Worm (Caenorhabditis elegans) whole organism, L3 larva: ENCODE results near the gene T21C9.6.
A peak's percentile ranks its signal among the peaks of the same experiment; 100 is the strongest.

Experiments used
- R02D3.7 ChIP-seq: fragments of 150-350 bp; optimal IDR thresholded peaks from 2 replicates; lab custom pipeline; 2014; ENCODE audit warnings: missing biosample characterization, missing genetic modification characterization
- ceh-28 ChIP-seq: fragments of 150-350 bp; optimal IDR thresholded peaks from 2 replicates; lab custom pipeline; 2014; ENCODE audit warnings: missing biosample characterization, missing genetic modification reagents, missing genetic modification characterization
- daf-12 ChIP-seq: fragments of 150-350 bp; optimal IDR thresholded peaks from 2 replicates; lab custom pipeline; 2014; ENCODE audit warnings: missing biosample characterization, missing genetic modification reagents, missing genetic modification characterization
- fkh-2 ChIP-seq: fragments of 150-350 bp; optimal IDR thresholded peaks from 2 replicates; lab custom pipeline; 2014; ENCODE audit warnings: missing biosample characterization, missing genetic modification reagents, missing genetic modification characterization
- fos-1 ChIP-seq: fragments of 150-350 bp; optimal IDR thresholded peaks from 2 replicates; lab custom pipeline; 2014; ENCODE audit warnings: missing biosample characterization, missing genetic modification characterization
- mml-1 ChIP-seq: fragments of 150-350 bp; sonication (generic microtip); optimal IDR thresholded peaks from 3 replicates; lab custom pipeline; 2014; ENCODE audit warnings: missing biosample characterization, missing genetic modification characterization
- nfya-1 ChIP-seq: sonication (generic microtip); optimal IDR thresholded peaks from 2 replicates; lab custom pipeline; 2017; ENCODE audit warnings: missing genetic modification characterization, mild to moderate bottlenecking, missing compliant biosample characterization, antibody characterized with exemption, moderate library complexity; ENCODE audit not compliant: insufficient read depth
- nhr-67 ChIP-seq: fragments of 150-350 bp; optimal IDR thresholded peaks from 2 replicates; lab custom pipeline; 2014; ENCODE audit warnings: missing biosample characterization, missing genetic modification characterization
- pqm-1 ChIP-seq: fragments of 150-350 bp; optimal IDR thresholded peaks from 2 replicates; lab custom pipeline; 2017; ENCODE audit warnings: missing biosample characterization, missing genetic modification characterization, inconsistent platforms
- sea-2 ChIP-seq: fragments of 150-350 bp; sonication (generic microtip); optimal IDR thresholded peaks from 4 replicates; lab custom pipeline; 2014; ENCODE audit warnings: missing biosample characterization, missing genetic modification reagents, missing genetic modification characterization
- snpc-4 ChIP-seq: fragments of 150-350 bp; optimal IDR thresholded peaks from 2 replicates; lab custom pipeline; 2014; ENCODE audit warnings: missing biosample characterization, missing genetic modification characterization
- zag-1 ChIP-seq: fragments of 150-350 bp; optimal IDR thresholded peaks from 2 replicates; lab custom pipeline; 2014; ENCODE audit warnings: missing biosample characterization, missing genetic modification characterization

T21C9.6 gene

DNA sequence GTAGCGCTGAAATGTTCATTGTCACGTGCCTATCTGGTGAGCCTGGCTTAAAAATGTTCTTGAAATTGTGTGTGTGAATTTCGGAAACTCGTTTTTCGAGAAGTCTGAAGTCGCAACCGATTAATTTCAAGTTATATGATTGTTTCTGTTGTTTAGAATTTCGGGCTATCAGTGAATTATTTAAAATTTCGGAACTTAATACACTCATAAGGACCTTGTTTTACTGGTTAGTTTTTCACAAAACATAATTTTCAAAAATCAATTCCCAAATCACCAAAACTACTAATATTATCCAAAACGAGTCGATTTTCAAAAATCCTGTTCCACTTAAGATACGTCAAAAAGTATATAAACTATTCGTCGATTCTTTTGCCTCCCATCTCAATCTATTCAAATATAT, 48.8 kb downstream of the T21C9.6 start:
- no peak for TF ChIP-seq sea-2 (GFP tag; lab: Kevin White, UChicago)
- no peak for TF ChIP-seq ceh-28 (tag; lab: Kevin White, UChicago)
- no peak for TF ChIP-seq daf-12 (tag; lab: Kevin White, UChicago)
- no peak for TF ChIP-seq mml-1
- TF ChIP-seq nhr-67 (tag; lab: Kevin White, UChicago), result no peak

DNA sequence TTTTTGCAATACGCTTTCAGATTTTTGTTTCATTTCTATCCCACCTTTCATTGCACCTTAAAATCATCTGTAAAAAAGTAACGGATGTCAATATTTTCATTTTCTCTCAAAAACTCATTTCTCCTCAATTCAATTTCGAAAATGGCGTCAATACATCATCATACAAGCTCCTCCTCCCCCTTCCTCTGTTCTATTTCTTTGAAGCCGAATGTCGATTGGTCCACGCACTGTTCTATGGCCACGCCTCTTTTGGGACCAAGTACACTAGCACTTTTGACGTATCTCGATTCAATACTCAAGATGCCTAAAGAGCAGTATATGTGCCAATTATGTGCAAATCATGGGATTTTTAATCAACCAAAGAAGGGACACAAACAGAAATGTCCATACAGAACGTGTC, 51.1 kb downstream of the T21C9.6 start, which contains the start of gene mab-23:
TSS of gene mab-23 (plus strand) at position 301 of the 400 bp plus-strand sequence.
- TF ChIP-seq daf-12 (tag; lab: Kevin White, UChicago) (no peak), nfya-1 (tag; lab: Kevin White, UChicago) (peak; percentile 21), zag-1 (tag; lab: Kevin White, UChicago) (no peak), R02D3.7 (no peak), fos-1 (tag; lab: Kevin White, UChicago) (no peak)

DNA sequence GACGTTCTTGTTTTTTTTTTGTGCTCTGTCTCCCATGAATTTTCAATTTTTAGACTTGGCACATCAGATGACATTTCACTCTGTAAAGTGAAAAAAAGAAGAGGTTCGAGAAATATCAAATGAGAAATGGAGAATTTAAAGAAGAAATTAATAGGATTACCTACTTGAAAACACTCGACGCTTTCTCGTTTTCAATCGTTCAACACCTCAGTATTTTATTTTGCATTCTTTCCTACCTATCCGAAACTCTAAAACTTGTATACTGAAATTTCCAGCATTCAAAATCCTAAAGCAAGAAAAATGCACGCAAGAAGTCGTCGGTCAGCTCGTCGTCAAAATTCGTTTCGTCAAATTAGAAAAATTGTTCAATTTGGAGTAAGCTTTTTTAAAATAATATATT, 54.0 kb downstream of the T21C9.6 start, which contains the start of gene kvs-2:
TSS of gene kvs-2 (plus strand) at position 301 of the 400 bp plus-strand sequence.
- TF ChIP-seq snpc-4 (tag; lab: Kevin White, UChicago) (no peak), R02D3.7 (no peak), fkh-2 (no peak), pqm-1 (no peak)
